Fruit fly (Drosophila melanogaster) whole organism, embryonic: ENCODE data around the gene CG3117.

Experiments
- C15 ChIP-seq: fragments of 200-800 bp; sonication (Bioruptor generic); IDR thresholded peaks from 3 replicates; pipeline ENCODE4 v1.3.6; 2022; ENCODE audit warnings: missing biosample characterization, missing genetic modification characterization
- CG1024 ChIP-seq: fragments of 200-800 bp; sonication (Bioruptor generic); IDR thresholded peaks from 2 replicates; pipeline ENCODE4 v1.3.6; 2022; ENCODE audit warnings: missing biosample characterization, missing genetic modification characterization
- CG10565 ChIP-seq: fragments of 200-800 bp; sonication (Bioruptor generic); optimal IDR thresholded peaks from 3 replicates; lab custom pipeline; 2016; ENCODE audit warnings: missing biosample characterization, mild to moderate bottlenecking, missing genetic modification characterization
- CG11695 ChIP-seq: fragments of 200-800 bp; sonication (Bioruptor generic); IDR thresholded peaks from 3 replicates; pipeline ENCODE4 v1.3.6; 2022; ENCODE audit warnings: missing biosample characterization, missing genetic modification characterization
- CG11723 ChIP-seq: fragments of 200-800 bp; sonication (Bioruptor generic); optimal IDR thresholded peaks from 2 replicates; lab custom pipeline; 2017; ENCODE audit warnings: missing biosample characterization, mild to moderate bottlenecking, missing genetic modification characterization
- CG14014 ChIP-seq: fragments of 200-800 bp; sonication (Bioruptor generic); IDR thresholded peaks from 2 replicates; pipeline ENCODE4 v1.3.6; 2022; ENCODE audit warnings: missing biosample characterization, missing genetic modification characterization
- CG14441 ChIP-seq: fragments of 200-800 bp; sonication (Bioruptor generic); IDR thresholded peaks from 2 replicates; pipeline ENCODE4 v1.3.6; 2022; ENCODE audit warnings: missing biosample characterization, missing genetic modification characterization
- CG15696 ChIP-seq: fragments of 200-800 bp; sonication (Bioruptor generic); optimal IDR thresholded peaks from 2 replicates; lab custom pipeline; 2019; ENCODE audit warnings: missing biosample characterization, mild to moderate bottlenecking, missing genetic modification characterization, moderate library complexity
- CG1647 ChIP-seq: fragments of 200-800 bp; sonication (Bioruptor generic); optimal IDR thresholded peaks from 3 replicates; lab custom pipeline; 2016; ENCODE audit warnings: missing biosample characterization, missing genetic modification characterization
- CG17361 ChIP-seq: fragments of 200-800 bp; sonication (Bioruptor generic); IDR thresholded peaks from 3 replicates; pipeline ENCODE4 v1.3.6; 2022; ENCODE audit warnings: missing biosample characterization, missing genetic modification characterization
- CG3065 ChIP-seq: fragments of 200-800 bp; sonication (Bioruptor generic); optimal IDR thresholded peaks from 2 replicates; lab custom pipeline; 2016; ENCODE audit warnings: missing biosample characterization, missing genetic modification characterization
- CG6689 ChIP-seq: fragments of 200-800 bp; sonication (Bioruptor generic); IDR thresholded peaks from 2 replicates; pipeline ENCODE4 v1.3.6; 2022; ENCODE audit warnings: missing biosample characterization, missing genetic modification characterization
- CG6813 ChIP-seq: fragments of 200-800 bp; sonication (Bioruptor generic); optimal IDR thresholded peaks from 2 replicates; lab custom pipeline; 2017; ENCODE audit warnings: missing biosample characterization, missing genetic modification characterization, mild to moderate bottlenecking, moderate library complexity, missing genetic modification reagents
- CG8924 ChIP-seq: fragments of 200-800 bp; optimal IDR thresholded peaks from 3 replicates; lab custom pipeline; 2019; ENCODE audit warnings: missing biosample characterization, mild to moderate bottlenecking, missing genetic modification characterization, moderate library complexity
- CG9215 ChIP-seq: fragments of 200-800 bp; sonication (Bioruptor generic); IDR thresholded peaks from 2 replicates; pipeline ENCODE4 v1.3.6; 2022; ENCODE audit warnings: missing biosample characterization, missing genetic modification characterization
- CG9817 ChIP-seq: fragments of 200-800 bp; sonication (Bioruptor generic); optimal IDR thresholded peaks from 2 replicates; lab custom pipeline; 2018; ENCODE audit warnings: missing biosample characterization, mild to moderate bottlenecking, missing genetic modification characterization, moderate library complexity
- Camta ChIP-seq: fragments of 200-800 bp; sonication (Bioruptor generic); optimal IDR thresholded peaks from 2 replicates; lab custom pipeline; 2016; ENCODE audit warnings: missing biosample characterization, missing genetic modification characterization
- Drgx ChIP-seq: fragments of 200-800 bp; sonication (Bioruptor generic); IDR thresholded peaks from 2 replicates; pipeline ENCODE4 v1.3.6; 2022; ENCODE audit warnings: missing biosample characterization, missing genetic modification characterization
- HLH3B ChIP-seq: fragments of 200-800 bp; sonication (Bioruptor generic); IDR thresholded peaks from 2 replicates; pipeline ENCODE4 v1.3.6; 2022; ENCODE audit warnings: missing biosample characterization, missing genetic modification characterization
- HmgD ChIP-seq: fragments of 200-800 bp; sonication (Bioruptor generic); optimal IDR thresholded peaks from 3 replicates; lab custom pipeline; 2016; ENCODE audit warnings: missing biosample characterization, missing genetic modification characterization
- Hmr ChIP-seq: fragments of 200-800 bp; sonication (Bioruptor generic); optimal IDR thresholded peaks from 3 replicates; lab custom pipeline; 2017; ENCODE audit warnings: mild to moderate bottlenecking, missing biosample characterization, missing genetic modification reagents, missing genetic modification characterization
- Hr3 ChIP-seq: fragments of 200-800 bp; sonication (Bioruptor generic); optimal IDR thresholded peaks from 3 replicates; lab custom pipeline; 2016; ENCODE audit warnings: missing biosample characterization, missing genetic modification characterization
- Hr51 ChIP-seq, 2 experiments: fragments of 200-800 bp; sonication (Bioruptor generic); optimal IDR thresholded peaks; 2 replicates in 1 of 2; 3 replicates in 1 of 2; lab custom pipeline; 2016 to 2018; ENCODE audit warnings: missing biosample characterization in 2 of 2, missing genetic modification characterization in 2 of 2, mild to moderate bottlenecking in 1 of 2, moderate library complexity in 1 of 2
- Max ChIP-seq: fragments of 200-800 bp; sonication (Bioruptor generic); optimal IDR thresholded peaks from 2 replicates; lab custom pipeline; 2016; ENCODE audit warnings: missing biosample characterization, mild to moderate bottlenecking, missing genetic modification characterization
- Pdp1 ChIP-seq, 2 experiments: fragments of 200-800 bp; sonication (Bioruptor generic); optimal IDR thresholded peaks; 3 replicates each; lab custom pipeline; 2016; ENCODE audit warnings: missing biosample characterization in 2 of 2, missing genetic modification characterization in 2 of 2, mild to moderate bottlenecking in 1 of 2, moderate library complexity in 1 of 2
- Ravus ChIP-seq: fragments of 200-800 bp; sonication (Bioruptor generic); IDR thresholded peaks from 2 replicates; pipeline ENCODE4 v1.3.6; 2022; ENCODE audit warnings: missing biosample characterization, missing genetic modification characterization
- Side ChIP-seq: fragments of 200-800 bp; sonication (Bioruptor generic); optimal IDR thresholded peaks from 2 replicates; lab custom pipeline; 2016; ENCODE audit warnings: missing biosample characterization, missing genetic modification characterization
- Spps ChIP-seq: fragments of 200-800 bp; sonication (Bioruptor generic); optimal IDR thresholded peaks from 2 replicates; lab custom pipeline; 2018; ENCODE audit warnings: missing biosample characterization, mild to moderate bottlenecking, missing genetic modification characterization
- Taf1 ChIP-seq: fragments of 200-800 bp; sonication (Bioruptor generic); IDR thresholded peaks from 2 replicates; pipeline ENCODE4 v1.3.6; 2022; ENCODE audit warnings: missing biosample characterization, missing genetic modification characterization
- Vsx1 ChIP-seq: fragments of 200-800 bp; sonication (Bioruptor generic); optimal IDR thresholded peaks from 2 replicates; lab custom pipeline; 2017; ENCODE audit warnings: missing biosample characterization, mild to moderate bottlenecking, missing genetic modification characterization, missing genetic modification reagents
- Xrp1 ChIP-seq: fragments of 200-800 bp; sonication (Bioruptor generic); IDR thresholded peaks from 2 replicates; pipeline ENCODE4 v1.3.6; 2022; ENCODE audit warnings: missing biosample characterization, missing genetic modification characterization
- bowl ChIP-seq: fragments of 200-800 bp; sonication (Bioruptor generic); IDR thresholded peaks from 2 replicates; pipeline ENCODE4 v1.3.6; 2022; ENCODE audit warnings: missing biosample characterization, missing genetic modification characterization
- cato ChIP-seq: fragments of 200-800 bp; sonication (Bioruptor generic); optimal IDR thresholded peaks from 2 replicates; lab custom pipeline; 2016; ENCODE audit warnings: missing biosample characterization, missing genetic modification characterization, borderline replicate concordance
- cg ChIP-seq: fragments of 200-800 bp; sonication (Bioruptor generic); optimal IDR thresholded peaks from 3 replicates; lab custom pipeline; 2019; ENCODE audit warnings: missing biosample characterization, mild to moderate bottlenecking, missing genetic modification characterization, moderate library complexity
- chinmo ChIP-seq: fragments of 200-800 bp; sonication (Bioruptor generic); IDR thresholded peaks from 4 replicates; pipeline ENCODE4 v1.3.6; 2022; ENCODE audit warnings: missing biosample characterization, missing genetic modification characterization; ENCODE audit not compliant: partially characterized antibody
- danr ChIP-seq: fragments of 200-800 bp; sonication (Bioruptor generic); IDR thresholded peaks from 2 replicates; pipeline ENCODE4 v1.3.6; 2022; ENCODE audit warnings: missing biosample characterization, missing genetic modification characterization
- fd3F ChIP-seq: fragments of 200-800 bp; sonication (Bioruptor generic); optimal IDR thresholded peaks from 2 replicates; lab custom pipeline; 2018; ENCODE audit warnings: missing biosample characterization, mild to moderate bottlenecking, missing genetic modification characterization, moderate library complexity
- gsb ChIP-seq: fragments of 200-800 bp; sonication (Bioruptor generic); IDR thresholded peaks from 2 replicates; pipeline ENCODE4 v1.3.6; 2022; ENCODE audit warnings: missing biosample characterization, missing genetic modification characterization
- luna ChIP-seq: fragments of 200-800 bp; sonication (Bioruptor generic); optimal IDR thresholded peaks from 2 replicates; lab custom pipeline; 2016; ENCODE audit warnings: missing biosample characterization, missing genetic modification characterization
- maf-S ChIP-seq: fragments of 200-800 bp; sonication (Bioruptor generic); optimal IDR thresholded peaks from 2 replicates; lab custom pipeline; 2016; ENCODE audit warnings: missing biosample characterization, missing genetic modification characterization
- otp ChIP-seq: fragments of 200-800 bp; sonication (Bioruptor generic); IDR thresholded peaks from 3 replicates; pipeline ENCODE4, ENCODE4 v1.3.6; 2022; ENCODE audit warnings: missing biosample characterization, missing genetic modification characterization
- pnt ChIP-seq: fragments of 200-800 bp; sonication (Bioruptor generic); optimal IDR thresholded peaks from 3 replicates; lab custom pipeline; 2016; ENCODE audit warnings: missing biosample characterization, missing genetic modification characterization
- ro ChIP-seq: fragments of 200-800 bp; sonication (Bioruptor generic); IDR thresholded peaks from 2 replicates; pipeline ENCODE4 v1.3.6; 2022; ENCODE audit warnings: missing biosample characterization, missing genetic modification characterization
- run ChIP-seq: fragments of 200-800 bp; sonication (Bioruptor generic); optimal IDR thresholded peaks from 3 replicates; lab custom pipeline; 2018; ENCODE audit warnings: missing biosample characterization, mild to moderate bottlenecking, missing genetic modification characterization
- sd ChIP-seq: fragments of 200-800 bp; sonication (Bioruptor generic); optimal IDR thresholded peaks from 3 replicates; lab custom pipeline; 2018; ENCODE audit warnings: missing biosample characterization, mild to moderate bottlenecking, missing genetic modification characterization, moderate library complexity
- sens-2 ChIP-seq: fragments of 200-800 bp; sonication (Bioruptor generic); IDR thresholded peaks from 2 replicates; pipeline ENCODE4 v1.3.6; 2022; ENCODE audit warnings: missing biosample characterization, missing genetic modification characterization
- sr ChIP-seq: fragments of 200-800 bp; sonication (Bioruptor generic); IDR thresholded peaks from 3 replicates; pipeline ENCODE4 v1.3.6; 2022; ENCODE audit warnings: missing biosample characterization, missing genetic modification characterization
- tup ChIP-seq: fragments of 200-800 bp; sonication (Bioruptor generic); optimal IDR thresholded peaks from 2 replicates; lab custom pipeline; 2016; ENCODE audit warnings: missing biosample characterization, mild to moderate bottlenecking, missing genetic modification characterization, moderate library complexity
- tx ChIP-seq: fragments of 200-800 bp; sonication (Bioruptor generic); optimal IDR thresholded peaks from 2 replicates; lab custom pipeline; 2016; ENCODE audit warnings: missing biosample characterization, missing genetic modification characterization
- usp ChIP-seq: fragments of >200 bp; optimal IDR thresholded peaks from 2 replicates; lab custom pipeline; 2017; ENCODE audit warnings: missing biosample characterization, missing genetic modification characterization
- zfh1 ChIP-seq: fragments of 200-800 bp; sonication (Bioruptor generic); IDR thresholded peaks from 3 replicates; pipeline ENCODE4 v1.3.6; 2022; ENCODE audit warnings: missing biosample characterization, missing genetic modification characterization

CG3117 gene

DNA sequence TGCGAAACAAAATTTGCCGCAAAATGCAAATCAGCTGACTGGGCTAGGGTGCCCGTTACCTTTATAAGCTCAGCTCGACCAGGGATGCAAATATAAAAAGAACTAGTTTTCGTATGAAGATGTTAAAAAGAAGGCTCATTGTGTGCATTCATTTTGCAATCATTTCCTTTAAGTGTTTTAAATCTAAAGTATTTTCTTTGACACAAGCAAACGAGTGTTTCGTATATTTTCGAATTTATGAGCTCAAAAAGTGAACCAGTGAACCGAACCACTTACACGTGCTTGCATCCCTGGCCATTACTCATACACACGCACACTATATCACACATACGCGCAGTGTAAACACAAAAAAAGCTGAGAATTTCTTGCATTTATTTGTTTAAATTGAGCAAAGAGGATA lies 31.2 kb upstream of the CG3117 start, which contains the start of the genes Prx6a and Sbat (continued):
- TF ChIP-seq CG11695, result no peak
- peak; percentile 77 for TF ChIP-seq Side (GFP tag; lab: Kevin White, UChicago)
- TF ChIP-seq cg (GFP tag; lab: Kevin White, UChicago), result peak; percentile 95
- no peak for TF ChIP-seq C15 (GFP tag; lab: Robert Waterston, UW)
- 0 out of 2 replicates have a peak, but pooled peaks have one; percentile 17 for TF ChIP-seq danr (GFP tag; lab: Robert Waterston, UW)
- TF ChIP-seq CG14441 (GFP tag; lab: Robert Waterston, UW), result peak; percentile 62
- TF ChIP-seq Pdp1 (GFP tag; optimal IDR thresholded peaks at IDR 0.05; lab: Kevin White, UChicago), result peak; percentile 64 to 67
- TF ChIP-seq HLH3B (GFP tag; lab: Robert Waterston, UW), result peak; percentile 63; the same call in 1 of the 2 replicates
- TF ChIP-seq CG9817, result peak; percentile 85
- peak; percentile 54 for TF ChIP-seq maf-S (GFP tag; lab: Kevin White, UChicago)
- TF ChIP-seq Drgx, result no peak
- TF ChIP-seq CG1647, result no peak
- TF ChIP-seq Xrp1 (GFP tag; lab: Robert Waterston, UW), result peak; percentile 79
- no peak for TF ChIP-seq tup
- TF ChIP-seq Ravus (GFP tag; lab: Robert Waterston, UW), result no peak
- TF ChIP-seq bowl (GFP tag; lab: Robert Waterston, UW), result no peak
- no peak for TF ChIP-seq CG3065 (GFP tag; lab: Kevin White, UChicago)
- TF ChIP-seq CG15696 (tag; lab: Kevin White, UChicago), result peak; percentile 76
- peak; percentile 78 for TF ChIP-seq Hmr (GFP tag; lab: Kevin White, UChicago)
- peak; percentile 77 for TF ChIP-seq luna (GFP tag; lab: Kevin White, UChicago)
- peak; percentile 38 for TF ChIP-seq Spps (tag; lab: Kevin White, UChicago)
- peak; percentile 46 for TF ChIP-seq sd (tag; lab: Kevin White, UChicago)
- 0 out of 2 replicates have a peak, but pooled peaks have one; percentile 6 for TF ChIP-seq ro (GFP tag; lab: Robert Waterston, UW)
- peak; percentile 59 for TF ChIP-seq CG8924
- TF ChIP-seq pnt (GFP tag; lab: Kevin White, UChicago), result peak; percentile 66
- 0 out of 2 replicates have a peak, but pooled peaks have one; percentile 19 for TF ChIP-seq CG1024 (GFP tag; lab: Robert Waterston, UW)
- peak; percentile 40 for TF ChIP-seq CG11723 (GFP tag; lab: Kevin White, UChicago)
- TF ChIP-seq fd3F (GFP tag; lab: Kevin White, UChicago), result peak; percentile 60
- no peak for TF ChIP-seq otp (GFP tag; lab: Robert Waterston, UW)
- 0 out of 3 replicates have a peak, but pooled peaks have one; percentile 48 for TF ChIP-seq zfh1 (GFP tag; lab: Robert Waterston, UW)
- no peak for TF ChIP-seq cato
- no peak for TF ChIP-seq usp (GFP tag; lab: Kevin White, UChicago)
- no peak for TF ChIP-seq sens-2 (GFP tag; lab: Robert Waterston, UW)
- TF ChIP-seq chinmo (GFP tag; lab: Robert Waterston, UW), result no peak
- peak; percentile 56 for TF ChIP-seq Hr3
- TF ChIP-seq Taf1 (GFP tag; lab: Robert Waterston, UW), result peak; percentile 58; the same call in 1 of the 2 replicates
- TF ChIP-seq CG6813 (GFP tag; lab: Kevin White, UChicago), result peak; percentile 25
- peak; percentile 46 for TF ChIP-seq run
- 0 out of 3 replicates have a peak, but pooled peaks have one; percentile 45 for TF ChIP-seq sr (GFP tag; lab: Robert Waterston, UW)
- TF ChIP-seq gsb (GFP tag; lab: Robert Waterston, UW), result 0 out of 2 replicates have a peak, but pooled peaks have one; percentile 30
- TF ChIP-seq HmgD (GFP tag; lab: Kevin White, UChicago), result peak; percentile 75
- peak; percentile 79 for TF ChIP-seq CG9215
- TF ChIP-seq CG6689 (GFP tag; lab: Robert Waterston, UW), result peak; percentile 69; the same call in 1 of the 2 replicates
- TF ChIP-seq CG10565, result no peak
- peak; percentile 69 for TF ChIP-seq CG14014 (GFP tag; lab: Robert Waterston, UW)
- peak; percentile 64 for TF ChIP-seq CG17361 (GFP tag; lab: Robert Waterston, UW)
- peak; percentile 66 for TF ChIP-seq Camta
- peak; percentile 31 for TF ChIP-seq Vsx1 (GFP tag; lab: Kevin White, UChicago)
- peak; percentile 55 to 73 for TF ChIP-seq Hr51 (GFP tag; optimal IDR thresholded peaks at IDR 0.05; lab: Kevin White, UChicago)
- TF ChIP-seq Max (GFP tag; lab: Kevin White, UChicago), result peak; percentile 50
- TF ChIP-seq tx (GFP tag; lab: Kevin White, UChicago), result peak; percentile 67
